Worm (Caenorhabditis elegans) whole organism, L4 larva: Measurements from ENCODE around the gene C27D8.4.

ENCODE experiments used
- F44E2.7 ChIP-seq: fragments of 200-800 bp; sonication (Bioruptor generic); IDR thresholded peaks from 2 replicates; pipeline ENCODE4 v2.1.2; 2022; ENCODE audit warnings: missing genetic modification characterization, missing compliant biosample characterization
- ZK546.5 ChIP-seq, 2 experiments: sonication (generic microtip); optimal IDR thresholded peaks; 2 replicates each; lab custom pipeline; 2017; ENCODE audit warnings: missing biosample characterization in 2 of 2, missing genetic modification characterization in 2 of 2
- ceh-44 ChIP-seq: fragments of 200-800 bp; sonication (Bioruptor generic); IDR thresholded peaks from 2 replicates; pipeline ENCODE4 v1.3.6; 2022; ENCODE audit warnings: missing genetic modification reagents, missing genetic modification characterization, missing compliant biosample characterization
- dmd-6 ChIP-seq: fragments of 200-800 bp; sonication (Bioruptor generic); IDR thresholded peaks from 2 replicates; pipeline ENCODE4 v1.3.6; 2022; ENCODE audit warnings: missing genetic modification reagents, missing genetic modification characterization, missing compliant biosample characterization
- nhr-11 ChIP-seq: fragments of 150-350 bp; optimal IDR thresholded peaks from 2 replicates; lab custom pipeline; 2014; ENCODE audit warnings: missing biosample characterization, missing genetic modification characterization
- nhr-77 ChIP-seq: fragments of 150-350 bp; optimal IDR thresholded peaks from 2 replicates; lab custom pipeline; 2014; ENCODE audit warnings: missing biosample characterization, missing genetic modification characterization
- php-3 ChIP-seq: fragments of 200-800 bp; sonication (Bioruptor generic); IDR thresholded peaks from 2 replicates; pipeline ENCODE4 v1.3.6; 2022; ENCODE audit warnings: missing genetic modification reagents, missing genetic modification characterization, missing compliant biosample characterization
- snpc-1.2 ChIP-seq: fragments of 200-800 bp; sonication (Bioruptor generic); IDR thresholded peaks from 2 replicates; pipeline ENCODE4 v1.3.6; 2022; ENCODE audit warnings: missing genetic modification reagents, missing genetic modification characterization, missing compliant biosample characterization

DNA sequence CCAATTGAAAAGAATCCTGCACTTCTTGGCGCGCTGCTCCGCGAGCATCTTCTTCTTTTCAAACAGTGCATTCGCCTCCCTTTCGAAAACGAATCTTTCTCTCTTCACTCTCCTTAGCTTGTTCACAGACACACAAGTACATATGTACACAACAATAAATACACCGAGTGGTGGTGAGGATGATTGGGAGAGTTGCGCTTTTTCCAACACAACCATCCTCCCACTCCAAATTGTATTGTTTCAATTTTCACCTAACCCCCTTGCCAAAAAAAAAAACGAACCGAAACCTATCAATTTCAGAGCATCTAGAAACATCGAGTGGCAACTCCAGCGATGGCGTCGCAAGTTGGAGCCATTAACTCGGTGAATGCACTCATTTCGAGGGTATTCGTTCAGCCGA lies 42.4 kb downstream of the C27D8.4 start, which contains the start of gene inx-6:
- no peak for TF ChIP-seq php-3 (GFP tag; lab: Robert Waterston, UW)
- no peak for TF ChIP-seq nhr-11 (tag; lab: Kevin White, UChicago)
- no peak for TF ChIP-seq F44E2.7
- TF ChIP-seq ceh-44 (GFP tag; lab: Robert Waterston, UW): no peak
- no peak for TF ChIP-seq ZK546.5 (tag; optimal IDR thresholded peaks at IDR 0.05; lab: Kevin White, UChicago)
- no peak for TF ChIP-seq dmd-6
- TF ChIP-seq nhr-77 (tag; lab: Kevin White, UChicago): no peak
- no peak for TF ChIP-seq snpc-1.2 (GFP tag; lab: Robert Waterston, UW)
